Fruit fly (Drosophila melanogaster) whole organism, embryonic: ENCODE data around the gene CG13481.

Source experiments
- Aef1 ChIP-seq: fragments of 200-800 bp; sonication (Bioruptor generic); IDR thresholded peaks from 3 replicates; pipeline ENCODE4 v1.3.6; 2022; ENCODE audit warnings: missing biosample characterization, missing genetic modification characterization
- Antp ChIP-seq: fragments of 200-800 bp; sonication (Bioruptor generic); optimal IDR thresholded peaks from 3 replicates; lab custom pipeline; 2016; ENCODE audit warnings: missing biosample characterization, missing genetic modification characterization
- Atf-2 ChIP-seq: fragments of 200-800 bp; sonication (Bioruptor generic); optimal IDR thresholded peaks from 2 replicates; lab custom pipeline; 2016; ENCODE audit warnings: missing biosample characterization, missing genetic modification characterization
- CG10147 ChIP-seq: fragments of 200-800 bp; sonication (Bioruptor generic); optimal IDR thresholded peaks from 2 replicates; lab custom pipeline; 2019; ENCODE audit warnings: missing biosample characterization, mild to moderate bottlenecking, missing genetic modification characterization, moderate library complexity
- CG11695 ChIP-seq: fragments of 200-800 bp; sonication (Bioruptor generic); IDR thresholded peaks from 3 replicates; pipeline ENCODE4 v1.3.6; 2022; ENCODE audit warnings: missing biosample characterization, missing genetic modification characterization
- CG11723 ChIP-seq: fragments of 200-800 bp; sonication (Bioruptor generic); optimal IDR thresholded peaks from 2 replicates; lab custom pipeline; 2017; ENCODE audit warnings: missing biosample characterization, mild to moderate bottlenecking, missing genetic modification characterization
- CG1529 ChIP-seq: fragments of 200-800 bp; sonication (Bioruptor generic); optimal IDR thresholded peaks from 3 replicates; lab custom pipeline; 2018; ENCODE audit warnings: missing biosample characterization, missing genetic modification characterization
- CG17186 ChIP-seq: fragments of 200-800 bp; sonication (Bioruptor generic); optimal IDR thresholded peaks from 3 replicates; lab custom pipeline; 2017; ENCODE audit warnings: missing biosample characterization, missing genetic modification reagents, missing genetic modification characterization
- CG17568 ChIP-seq: fragments of 200-800 bp; sonication (Bioruptor generic); optimal IDR thresholded peaks from 2 replicates; lab custom pipeline; 2018; ENCODE audit warnings: missing biosample characterization, mild to moderate bottlenecking, missing genetic modification characterization, moderate library complexity
- CG17912 ChIP-seq: fragments of 200-800 bp; sonication (Bioruptor generic); optimal IDR thresholded peaks from 2 replicates; lab custom pipeline; 2018; ENCODE audit warnings: missing biosample characterization, mild to moderate bottlenecking, missing genetic modification characterization
- CG2875 ChIP-seq: fragments of 200-800 bp; sonication (Bioruptor generic); optimal IDR thresholded peaks from 2 replicates; lab custom pipeline; 2017; ENCODE audit warnings: missing biosample characterization, mild to moderate bottlenecking, missing genetic modification characterization, missing genetic modification reagents
- CG2889 ChIP-seq: fragments of 200-800 bp; sonication (Bioruptor generic); IDR thresholded peaks from 3 replicates; pipeline ENCODE4 v1.3.6; 2022; ENCODE audit warnings: missing biosample characterization, missing genetic modification characterization
- CG34376 ChIP-seq: fragments of 200-800 bp; sonication (Bioruptor generic); optimal IDR thresholded peaks from 2 replicates; lab custom pipeline; 2018; ENCODE audit warnings: missing biosample characterization, mild to moderate bottlenecking, missing genetic modification characterization
- CG3838 ChIP-seq: fragments of 200-800 bp; sonication (Bioruptor generic); optimal IDR thresholded peaks from 3 replicates; lab custom pipeline; 2016; ENCODE audit warnings: missing biosample characterization, missing genetic modification characterization
- CG4707 ChIP-seq: fragments of 200-800 bp; sonication (Bioruptor generic); optimal IDR thresholded peaks from 2 replicates; lab custom pipeline; 2018; ENCODE audit warnings: missing biosample characterization, mild to moderate bottlenecking, missing genetic modification characterization, moderate library complexity
- CG4730 ChIP-seq: fragments of 200-800 bp; sonication (Bioruptor generic); IDR thresholded peaks from 2 replicates; pipeline ENCODE4 v1.3.6; 2022; ENCODE audit warnings: missing biosample characterization, missing genetic modification characterization
- CG6791 ChIP-seq: fragments of 200-800 bp; sonication (Bioruptor generic); IDR thresholded peaks from 3 replicates; pipeline ENCODE4 v1.3.6; 2022; ENCODE audit warnings: missing biosample characterization, missing genetic modification characterization; ENCODE audit not compliant: partially characterized antibody
- CG7786 ChIP-seq: fragments of 200-800 bp; sonication (Bioruptor generic); optimal IDR thresholded peaks from 2 replicates; lab custom pipeline; 2016; ENCODE audit warnings: missing biosample characterization, missing genetic modification characterization
- CG7928 ChIP-seq: fragments of 200-800 bp; sonication (Bioruptor generic); optimal IDR thresholded peaks from 2 replicates; lab custom pipeline; 2017; ENCODE audit warnings: missing biosample characterization, mild to moderate bottlenecking, missing genetic modification characterization
- CG8290 ChIP-seq, 3 experiments: fragments of 200-800 bp; sonication (Bioruptor generic); optimal IDR thresholded peaks; 2 replicates each; lab custom pipeline; 2016 to 2019; ENCODE audit warnings: missing biosample characterization in 3 of 3, missing genetic modification characterization in 3 of 3, mild to moderate bottlenecking in 2 of 3, moderate library complexity in 1 of 3
- CG8765 ChIP-seq: fragments of 200-800 bp; sonication (Bioruptor generic); IDR thresholded peaks from 2 replicates; pipeline ENCODE4 v1.3.6; 2022; ENCODE audit warnings: missing biosample characterization, missing genetic modification characterization
- CG8924 ChIP-seq: fragments of 200-800 bp; optimal IDR thresholded peaks from 3 replicates; lab custom pipeline; 2019; ENCODE audit warnings: missing biosample characterization, mild to moderate bottlenecking, missing genetic modification characterization, moderate library complexity
- CG9797 ChIP-seq: fragments of 200-800 bp; sonication (Bioruptor generic); optimal IDR thresholded peaks from 3 replicates; lab custom pipeline; 2018; ENCODE audit warnings: missing biosample characterization, mild to moderate bottlenecking, missing genetic modification characterization
- D ChIP-seq, 2 experiments: fragments of 200-800 bp in 1 of 2; fragments of >200 bp in 1 of 2; sonication (Bioruptor generic) in 1 of 2; optimal IDR thresholded peaks; 2 replicates in 1 of 2; 3 replicates in 1 of 2; lab custom pipeline; 2017; ENCODE audit warnings: mild to moderate bottlenecking in 1 of 2, missing biosample characterization in 1 of 2, missing genetic modification characterization in 1 of 2, missing genetic modification reagents in 1 of 2
- Doc2 ChIP-seq: fragments of 200-800 bp; sonication (Bioruptor generic); IDR thresholded peaks from 2 replicates; pipeline ENCODE4 v1.3.6; 2022; ENCODE audit warnings: missing biosample characterization, missing genetic modification characterization
- Fer3 ChIP-seq: fragments of 200-800 bp; sonication (Bioruptor generic); optimal IDR thresholded peaks from 2 replicates; lab custom pipeline; 2018; ENCODE audit warnings: missing biosample characterization, mild to moderate bottlenecking, missing genetic modification characterization, moderate library complexity
- Gug ChIP-seq: fragments of 200-800 bp; sonication (Bioruptor generic); IDR thresholded peaks from 4 replicates; pipeline ENCODE4 v1.3.6; 2022; ENCODE audit warnings: missing biosample characterization, missing genetic modification characterization
- Sry-β ChIP-seq: fragments of 200-800 bp; sonication (Bioruptor generic); optimal IDR thresholded peaks from 2 replicates; lab custom pipeline; 2018; ENCODE audit warnings: missing biosample characterization, mild to moderate bottlenecking, missing genetic modification characterization, moderate library complexity
- Trl ChIP-seq, 3 experiments: fragments of >200 bp in 2 of 3; fragments of 200-800 bp in 1 of 3; sonication (Bioruptor generic) in 1 of 3; optimal IDR thresholded peaks; 2 replicates in 1 of 3; 3 replicates in 2 of 3; lab custom pipeline; 2016 to 2017; ENCODE audit warnings: missing biosample characterization in 1 of 3, missing genetic modification characterization in 1 of 3
- ara ChIP-seq: fragments of 200-800 bp; sonication (Bioruptor generic); IDR thresholded peaks from 2 replicates; pipeline ENCODE4 v1.3.6; 2022; ENCODE audit warnings: missing biosample characterization, missing genetic modification characterization
- bcd ChIP-seq: fragments of 200-800 bp; sonication (Bioruptor generic); optimal IDR thresholded peaks from 2 replicates; lab custom pipeline; 2017; ENCODE audit warnings: missing biosample characterization, mild to moderate bottlenecking, missing genetic modification characterization
- cato ChIP-seq: fragments of 200-800 bp; sonication (Bioruptor generic); optimal IDR thresholded peaks from 2 replicates; lab custom pipeline; 2016; ENCODE audit warnings: missing biosample characterization, missing genetic modification characterization, borderline replicate concordance
- caup ChIP-seq: fragments of 200-800 bp; sonication (Bioruptor generic); optimal IDR thresholded peaks from 3 replicates; lab custom pipeline; 2017; ENCODE audit warnings: missing biosample characterization, mild to moderate bottlenecking, missing genetic modification characterization, moderate library complexity; ENCODE audit not compliant: severe bottlenecking
- croc ChIP-seq: fragments of 200-800 bp; sonication (Bioruptor generic); conservative IDR thresholded peaks from 3 replicates; pipeline ENCODE4 v1.3.6; 2022; ENCODE audit warnings: missing biosample characterization, missing genetic modification characterization
- h ChIP-seq: fragments of >200 bp; optimal IDR thresholded peaks from 2 replicates; lab custom pipeline; 2017
- jigr1 ChIP-seq: fragments of 200-800 bp; sonication (Bioruptor generic); IDR thresholded peaks from 3 replicates; pipeline ENCODE4 v1.3.6; 2022; ENCODE audit warnings: missing biosample characterization, missing genetic modification characterization
- luna ChIP-seq: fragments of 200-800 bp; sonication (Bioruptor generic); optimal IDR thresholded peaks from 2 replicates; lab custom pipeline; 2016; ENCODE audit warnings: missing biosample characterization, missing genetic modification characterization
- pho ChIP-seq: fragments of 200-800 bp; sonication (Bioruptor generic); optimal IDR thresholded peaks from 2 replicates; lab custom pipeline; 2016; ENCODE audit warnings: missing biosample characterization, missing genetic modification characterization
- psq ChIP-seq: fragments of 200-800 bp; sonication (Bioruptor generic); optimal IDR thresholded peaks from 2 replicates; lab custom pipeline; 2017; ENCODE audit warnings: missing biosample characterization, missing genetic modification characterization
- seq ChIP-seq: fragments of 200-800 bp; sonication (Bioruptor generic); IDR thresholded peaks from 2 replicates; pipeline ENCODE4 v1.3.6; 2022; ENCODE audit warnings: missing biosample characterization, missing genetic modification characterization
- tap ChIP-seq: fragments of 200-800 bp; optimal IDR thresholded peaks from 3 replicates; lab custom pipeline; 2019; ENCODE audit warnings: missing biosample characterization, mild to moderate bottlenecking, missing genetic modification characterization, moderate library complexity
- tio ChIP-seq: fragments of 200-800 bp; sonication (Bioruptor generic); optimal IDR thresholded peaks from 2 replicates; lab custom pipeline; 2017; ENCODE audit warnings: missing biosample characterization, missing genetic modification characterization, inconsistent platforms
- tup ChIP-seq: fragments of 200-800 bp; sonication (Bioruptor generic); optimal IDR thresholded peaks from 2 replicates; lab custom pipeline; 2016; ENCODE audit warnings: missing biosample characterization, mild to moderate bottlenecking, missing genetic modification characterization, moderate library complexity
- vvl ChIP-seq: fragments of 200-800 bp; sonication (Bioruptor generic); IDR thresholded peaks from 2 replicates; pipeline ENCODE4 v1.3.6; 2022; ENCODE audit warnings: missing biosample characterization, missing genetic modification characterization
- wek ChIP-seq: fragments of 200-800 bp; sonication (Bioruptor generic); optimal IDR thresholded peaks from 3 replicates; lab custom pipeline; 2018; ENCODE audit warnings: missing biosample characterization, mild to moderate bottlenecking, missing genetic modification characterization, moderate library complexity
- z ChIP-seq: fragments of 200-800 bp; sonication (Bioruptor generic); IDR thresholded peaks from 3 replicates; pipeline ENCODE4 v1.3.6; 2022; ENCODE audit warnings: missing biosample characterization, missing genetic modification characterization

CG13481 gene

dm6 chr3L:14364701-14365100, 4.8 kb downstream of the CG13481 start (continued):
- TF ChIP-seq Aef1 (GFP tag; lab: Robert Waterston, UW) (no peak), CG2889 (GFP tag; lab: Robert Waterston, UW) (no peak), CG6791 (no peak), CG17912 (GFP tag; lab: Kevin White, UChicago) (no peak), Gug (GFP tag; lab: Robert Waterston, UW) (no peak), Antp (GFP tag; lab: Kevin White, UChicago) (no peak), CG11723 (GFP tag; lab: Kevin White, UChicago) (no peak), psq (GFP tag; lab: Kevin White, UChicago) (no peak), h (lab: Kevin White, UChicago) (no peak), vvl (GFP tag; lab: Robert Waterston, UW) (peak; percentile 7; the same call in 1 of the 2 replicates), CG7928 (no peak), Atf-2 (GFP tag; lab: Kevin White, UChicago) (peak; percentile 54), bcd (GFP tag; lab: Kevin White, UChicago) (no peak), tap (tag; lab: Kevin White, UChicago) (no peak), CG4707 (GFP tag; lab: Kevin White, UChicago) (no peak), CG11695 (0 out of 3 replicates have a peak, but pooled peaks have one; percentile 29), Doc2 (GFP tag; lab: Robert Waterston, UW) (no peak), CG3838 (GFP tag; lab: Kevin White, UChicago) (no peak), seq (no peak), CG10147 (no peak), cato (GFP tag; lab: Kevin White, UChicago) (no peak), Trl (optimal IDR thresholded peaks at IDR 0.05; lab: Kevin White, UChicago) (no peak), Trl (GFP tag; optimal IDR thresholded peaks at IDR 0.05; lab: Kevin White, UChicago) (no peak), CG17186 (GFP tag; lab: Kevin White, UChicago) (no peak), CG8765 (GFP tag; lab: Robert Waterston, UW) (no peak; the same call in 1 of the 2 replicates), CG4730 (no peak), tio (GFP tag; lab: Kevin White, UChicago) (peak; percentile 71), z (GFP tag; lab: Robert Waterston, UW) (no peak), CG9797 (no peak), CG2875 (GFP tag; lab: Kevin White, UChicago) (peak; percentile 12), croc (GFP tag; lab: Robert Waterston, UW) (peak; percentile 26; the same call in 1 of the 3 replicates), ara (peak; percentile 22; the same call in 1 of the 2 replicates), CG1529 (GFP tag; lab: Kevin White, UChicago) (no peak), wek (GFP tag; lab: Kevin White, UChicago) (no peak), Sry-β (GFP tag; lab: Kevin White, UChicago) (no peak), tup (GFP tag; lab: Kevin White, UChicago) (no peak), CG34376 (GFP tag; lab: Kevin White, UChicago) (no peak), caup (no peak), CG7786 (peak; percentile 32), pho (GFP tag; lab: Kevin White, UChicago) (no peak), jigr1 (GFP tag; lab: Robert Waterston, UW) (no peak), luna (no peak), CG17568 (no peak), CG8924 (tag; lab: Kevin White, UChicago) (peak; percentile 11), D (optimal IDR thresholded peaks at IDR 0.05; lab: Kevin White, UChicago) (no peak), D (GFP tag; optimal IDR thresholded peaks at IDR 0.05; lab: Kevin White, UChicago) (no peak), CG8290 (GFP tag; optimal IDR thresholded peaks at IDR 0.05; lab: Kevin White, UChicago) (no peak), CG8290 (tag; optimal IDR thresholded peaks at IDR 0.05; lab: Kevin White, UChicago) (no peak), Fer3 (no peak)
- TF ChIP-seq, all 482 proteins: peak for 125
